Fruit fly (Drosophila melanogaster): ENCODE data around the gene CG13066.

The CG13066 gene

DNA sequence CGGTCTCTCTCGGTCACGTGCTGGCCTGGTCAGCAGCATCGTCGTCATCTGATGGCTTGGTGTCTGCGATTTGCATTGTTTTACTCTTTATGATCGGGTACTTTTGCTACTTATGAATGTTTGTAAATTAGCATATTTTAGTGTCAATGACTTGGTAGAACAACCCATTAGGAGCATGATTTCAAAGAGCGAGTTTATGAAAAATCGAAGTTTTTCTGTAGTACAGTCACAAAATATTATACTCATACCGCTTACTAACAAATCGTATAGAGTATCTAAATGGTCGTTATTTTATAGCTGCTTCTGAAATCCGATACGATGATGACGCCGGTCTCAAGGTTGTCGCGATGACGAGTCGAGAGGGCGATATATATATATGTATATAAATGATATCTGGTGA lies 13.5 kb downstream of the CG13066 start (continued):
- TF ChIP-seq CG15269 (tag; optimal IDR thresholded peaks at IDR 0.05) = peak; percentile 64
- TF ChIP-seq CrebB (tag; optimal IDR thresholded peaks at IDR 0.05) = no peak
- no peak for TF ChIP-seq tx (GFP tag; optimal IDR thresholded peaks at IDR 0.05)
- TF ChIP-seq otp (GFP tag; IDR thresholded peaks at IDR 0.05) = no peak
- TF ChIP-seq CG8281 (tag; optimal IDR thresholded peaks at IDR 0.05) = no peak
- TF ChIP-seq CG3726 (GFP tag; IDR thresholded peaks at IDR 0.05) = no peak
- peak; percentile 14 for TF ChIP-seq CG12219 (GFP tag; optimal IDR thresholded peaks at IDR 0.05)
- TF ChIP-seq Oli (tag; optimal IDR thresholded peaks at IDR 0.05) = peak; percentile 44
- no peak for TF ChIP-seq nau (GFP tag; optimal IDR thresholded peaks at IDR 0.05)
- TF ChIP-seq CG3281 (GFP tag; optimal IDR thresholded peaks at IDR 0.05) = no peak
- TF ChIP-seq danr (GFP tag; IDR thresholded peaks at IDR 0.05) = no peak
- TF ChIP-seq Ptx1 (GFP tag; IDR thresholded peaks at IDR 0.05) = peak; percentile 60; the same call in 1 of the 2 replicates
- TF ChIP-seq ttk (GFP tag; IDR thresholded peaks at IDR 0.05) = 0 out of 2 replicates have a peak, but pooled peaks have one; percentile 5
- TF ChIP-seq D19A (tag; optimal IDR thresholded peaks at IDR 0.05) = peak; percentile 45
- no peak for TF ChIP-seq odd (GFP tag; optimal IDR thresholded peaks at IDR 0.05)
- TF ChIP-seq maf-S (GFP tag; optimal IDR thresholded peaks at IDR 0.05) = no peak
- no peak for TF ChIP-seq CG2202 (tag; optimal IDR thresholded peaks at IDR 0.05)
- TF ChIP-seq sima (GFP tag; optimal IDR thresholded peaks at IDR 0.05) = no peak
- TF ChIP-seq CG4707 (GFP tag; optimal IDR thresholded peaks at IDR 0.05) = no peak
- TF ChIP-seq p53 (GFP tag; optimal IDR thresholded peaks at IDR 0.05) = no peak
- TF ChIP-seq CG10462 (GFP tag; optimal IDR thresholded peaks at IDR 0.05) = no peak
- TF ChIP-seq CG30403 (GFP tag; optimal IDR thresholded peaks at IDR 0.05) = peak; percentile 20
- TF ChIP-seq MTF-1 (GFP tag; optimal IDR thresholded peaks at IDR 0.05; ENCODE audit: borderline replicate concordance) = no peak
- TF ChIP-seq Side (GFP tag; optimal IDR thresholded peaks at IDR 0.05) = no peak
- no peak for TF ChIP-seq hkb (optimal IDR thresholded peaks at IDR 0.05)
- TF ChIP-seq hkb (GFP tag; IDR thresholded peaks at IDR 0.05) = 0 out of 2 replicates have a peak, but pooled peaks have one; percentile 22
- peak; percentile 7 for TF ChIP-seq fd3F (GFP tag; optimal IDR thresholded peaks at IDR 0.05)
- no peak for TF ChIP-seq Pdp1 (GFP tag; optimal IDR thresholded peaks at IDR 0.05)
- TF ChIP-seq bbx (GFP tag; IDR thresholded peaks at IDR 0.05; ENCODE audit: partially characterized antibody) = no peak
- no peak for TF ChIP-seq Awh (GFP tag; IDR thresholded peaks at IDR 0.05)
- no peak for TF ChIP-seq CG7556 (GFP tag; optimal IDR thresholded peaks at IDR 0.05)
- no peak for TF ChIP-seq da (GFP tag; optimal IDR thresholded peaks at IDR 0.05)
- no peak for TF ChIP-seq CG4424 (GFP tag; optimal IDR thresholded peaks at IDR 0.05)
- TF ChIP-seq Sox102F (GFP tag; optimal IDR thresholded peaks at IDR 0.05) = peak; percentile 58
- no peak for TF ChIP-seq salm (tag; optimal IDR thresholded peaks at IDR 0.05)
- peak; percentile 29 for TF ChIP-seq Ets65A (GFP tag)
- TF ChIP-seq fd102C (GFP tag; optimal IDR thresholded peaks at IDR 0.05) = no peak
- no peak for TF ChIP-seq CG1024 (GFP tag; IDR thresholded peaks at IDR 0.05)
- no peak for TF ChIP-seq sna (GFP tag; IDR thresholded peaks at IDR 0.05; ENCODE audit: partially characterized antibody)
- no peak for TF ChIP-seq CG15696 (tag; optimal IDR thresholded peaks at IDR 0.05)
- TF ChIP-seq Nf-YA (GFP tag; IDR thresholded peaks at IDR 0.05) = no peak
- TF ChIP-seq croc (GFP tag; conservative IDR thresholded peaks at IDR 0.05) = no peak
- TF ChIP-seq CG18011 (GFP tag; optimal IDR thresholded peaks at IDR 0.05) = no peak
- TF ChIP-seq CG7372 (GFP tag; IDR thresholded peaks at IDR 0.05) = no peak
- TF ChIP-seq pzg (GFP tag; optimal IDR thresholded peaks at IDR 0.05) = no peak
- TF ChIP-seq CG5245 (GFP tag; optimal IDR thresholded peaks at IDR 0.05) = no peak
- no peak for TF ChIP-seq rib (GFP tag; IDR thresholded peaks at IDR 0.05)
- no peak for TF ChIP-seq CG30431 (GFP tag; optimal IDR thresholded peaks at IDR 0.05)
- peak; percentile 31 for TF ChIP-seq CG17359 (tag; optimal IDR thresholded peaks at IDR 0.05)
- TF ChIP-seq Hsf (GFP tag; optimal IDR thresholded peaks at IDR 0.05) = no peak
- no peak for TF ChIP-seq Dad (GFP tag; optimal IDR thresholded peaks at IDR 0.05)
- TF ChIP-seq sob (GFP tag; IDR thresholded peaks at IDR 0.05) = no peak
